Worm (Caenorhabditis elegans) whole organism, L1 larva: ENCODE data around the gene F49E8.6.

Source experiments
- aha-1 ChIP-seq: fragments of 150-350 bp; optimal IDR thresholded peaks from 2 replicates; lab custom pipeline; 2014; ENCODE audit warnings: missing biosample characterization, missing genetic modification characterization
- hlh-17 ChIP-seq: fragments of 200-800 bp; sonication (Bioruptor generic); optimal IDR thresholded peaks from 2 replicates; lab custom pipeline; 2018; ENCODE audit warnings: missing genetic modification characterization, mild to moderate bottlenecking, missing compliant biosample characterization, moderate library complexity, borderline replicate concordance
- jun-1 ChIP-seq: fragments of 150-350 bp; optimal IDR thresholded peaks from 2 replicates; lab custom pipeline; 2014; ENCODE audit warnings: missing biosample characterization, missing genetic modification reagents, missing genetic modification characterization
- lsy-2 ChIP-seq, 2 experiments: fragments of 150-350 bp; optimal IDR thresholded peaks; 2 replicates each; lab custom pipeline; 2014; ENCODE audit warnings: missing biosample characterization in 2 of 2, missing genetic modification characterization in 2 of 2
- nhr-11 ChIP-seq: fragments of 150-350 bp; optimal IDR thresholded peaks from 2 replicates; lab custom pipeline; 2014; ENCODE audit warnings: missing biosample characterization, missing genetic modification characterization
- rnt-1 ChIP-seq: sonication (generic microtip); optimal IDR thresholded peaks from 2 replicates; lab custom pipeline; 2016; ENCODE audit warnings: mild to moderate bottlenecking, missing genetic modification characterization, moderate library complexity, missing compliant biosample characterization
- unc-62 ChIP-seq: fragments of 150-350 bp; optimal IDR thresholded peaks from 2 replicates; lab custom pipeline; 2014; ENCODE audit warnings: missing biosample characterization, missing genetic modification reagents, missing genetic modification characterization

DNA sequence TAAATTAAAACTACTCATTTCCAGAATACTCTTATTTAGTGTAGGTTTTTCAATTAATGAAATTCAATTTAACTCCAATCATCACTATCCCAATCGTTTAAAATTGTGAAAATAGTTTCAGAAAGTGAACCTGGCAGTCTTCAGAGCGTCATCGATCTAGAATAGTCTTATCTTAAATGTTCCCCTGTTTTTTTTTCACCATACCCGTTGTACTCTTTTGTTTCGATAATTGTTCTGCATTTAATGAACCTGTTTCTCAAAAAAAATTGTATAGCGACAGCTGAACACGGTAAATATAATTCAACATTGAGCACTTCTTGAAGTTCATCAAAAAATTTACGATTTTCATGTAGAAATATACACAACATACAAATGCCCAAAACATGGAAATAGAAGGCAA lies 3.2 kb downstream of the F49E8.6 start:
- TF ChIP-seq aha-1 (tag; lab: Kevin White, UChicago) (no peak), rnt-1 (tag; lab: Kevin White, UChicago) (no peak), unc-62 (GFP tag; lab: Kevin White, UChicago) (no peak), jun-1 (tag; lab: Kevin White, UChicago) (no peak), lsy-2 (tag; optimal IDR thresholded peaks at IDR 0.05; lab: Kevin White, UChicago) (no peak), nhr-11 (tag; lab: Kevin White, UChicago) (no peak), hlh-17 (GFP tag; lab: Kevin White, UChicago) (no peak)
